Fruit fly (Drosophila melanogaster) whole organism, embryonic: ENCODE data around the gene CG10300.

Experiments used
- CG1024 ChIP-seq: fragments of 200-800 bp; sonication (Bioruptor generic); IDR thresholded peaks from 2 replicates; pipeline ENCODE4 v1.3.6; 2022; ENCODE audit warnings: missing biosample characterization, missing genetic modification characterization
- CG10267 ChIP-seq: fragments of 200-800 bp; sonication (Bioruptor generic); optimal IDR thresholded peaks from 2 replicates; lab custom pipeline; 2018; ENCODE audit warnings: missing biosample characterization, mild to moderate bottlenecking, missing genetic modification characterization, moderate library complexity
- CG10959 ChIP-seq: fragments of 200-800 bp; sonication (Bioruptor generic); IDR thresholded peaks from 2 replicates; pipeline ENCODE4 v1.3.6; 2022; ENCODE audit warnings: missing biosample characterization, missing genetic modification characterization
- CG11085 ChIP-seq: fragments of 200-800 bp; sonication (Bioruptor generic); IDR thresholded peaks from 2 replicates; pipeline ENCODE4 v1.3.6; 2022; ENCODE audit warnings: missing biosample characterization, missing genetic modification characterization
- CG12236 ChIP-seq: fragments of 200-800 bp; sonication (Bioruptor generic); optimal IDR thresholded peaks from 2 replicates; lab custom pipeline; 2016; ENCODE audit warnings: missing biosample characterization, missing genetic modification characterization
- CG12391 ChIP-seq: fragments of 200-800 bp; sonication (Bioruptor generic); optimal IDR thresholded peaks from 3 replicates; lab custom pipeline; 2018; ENCODE audit warnings: missing biosample characterization, mild to moderate bottlenecking, missing genetic modification characterization, moderate library complexity
- CG14710 ChIP-seq: fragments of 200-800 bp; sonication (Bioruptor generic); optimal IDR thresholded peaks from 3 replicates; lab custom pipeline; 2019; ENCODE audit warnings: missing biosample characterization, mild to moderate bottlenecking, missing genetic modification characterization, moderate library complexity
- CG15011 ChIP-seq: fragments of 200-800 bp; sonication (Bioruptor generic); optimal IDR thresholded peaks from 3 replicates; lab custom pipeline; 2018; ENCODE audit warnings: missing biosample characterization, mild to moderate bottlenecking, missing genetic modification characterization
- CG15514 ChIP-seq: fragments of 200-800 bp; sonication (Bioruptor generic); optimal IDR thresholded peaks from 3 replicates; lab custom pipeline; 2017; ENCODE audit warnings: missing biosample characterization, missing genetic modification characterization, mild to moderate bottlenecking, moderate library complexity, missing genetic modification reagents
- CG17568 ChIP-seq: fragments of 200-800 bp; sonication (Bioruptor generic); optimal IDR thresholded peaks from 2 replicates; lab custom pipeline; 2018; ENCODE audit warnings: missing biosample characterization, mild to moderate bottlenecking, missing genetic modification characterization, moderate library complexity
- CG1832 ChIP-seq: fragments of 200-800 bp; sonication (Bioruptor generic); optimal IDR thresholded peaks from 2 replicates; lab custom pipeline; 2017; ENCODE audit warnings: missing biosample characterization, mild to moderate bottlenecking, missing genetic modification characterization, inconsistent platforms
- CG18619 ChIP-seq: fragments of 200-800 bp; sonication (Bioruptor generic); optimal IDR thresholded peaks from 3 replicates; lab custom pipeline; 2017; ENCODE audit warnings: missing biosample characterization, mild to moderate bottlenecking, missing genetic modification characterization
- CG2199 ChIP-seq: fragments of 200-800 bp; sonication (Bioruptor generic); IDR thresholded peaks from 3 replicates; pipeline ENCODE4 v1.3.6; 2022; ENCODE audit warnings: missing biosample characterization, missing genetic modification characterization
- CG32532 ChIP-seq: fragments of 200-800 bp; sonication (Bioruptor generic); IDR thresholded peaks from 2 replicates; pipeline ENCODE4 v1.3.6; 2022; ENCODE audit warnings: missing biosample characterization, missing genetic modification characterization
- CG3726 ChIP-seq: fragments of 200-800 bp; sonication (Bioruptor generic); IDR thresholded peaks from 3 replicates; pipeline ENCODE4, ENCODE4 v1.3.6; 2022; ENCODE audit warnings: missing biosample characterization, missing genetic modification characterization
- CG4854 ChIP-seq: fragments of 200-800 bp; sonication (Bioruptor generic); optimal IDR thresholded peaks from 2 replicates; lab custom pipeline; 2016; ENCODE audit warnings: missing biosample characterization, missing genetic modification characterization, inconsistent platforms
- CG6683 ChIP-seq: fragments of 200-800 bp; sonication (Bioruptor generic); optimal IDR thresholded peaks from 2 replicates; lab custom pipeline; 2017; ENCODE audit warnings: missing biosample characterization, mild to moderate bottlenecking, missing genetic modification characterization, missing genetic modification reagents
- CG7928 ChIP-seq: fragments of 200-800 bp; sonication (Bioruptor generic); optimal IDR thresholded peaks from 2 replicates; lab custom pipeline; 2017; ENCODE audit warnings: missing biosample characterization, mild to moderate bottlenecking, missing genetic modification characterization
- CG8388 ChIP-seq: fragments of 200-800 bp; sonication (Bioruptor generic); optimal IDR thresholded peaks from 2 replicates; lab custom pipeline; 2019; ENCODE audit warnings: missing biosample characterization, mild to moderate bottlenecking, missing genetic modification characterization, moderate library complexity
- CG9437 ChIP-seq: fragments of 200-800 bp; sonication (Bioruptor generic); optimal IDR thresholded peaks from 2 replicates; lab custom pipeline; 2018; ENCODE audit warnings: missing biosample characterization, mild to moderate bottlenecking, missing genetic modification characterization
- D19A ChIP-seq: fragments of 200-800 bp; optimal IDR thresholded peaks from 3 replicates; lab custom pipeline; 2019; ENCODE audit warnings: missing biosample characterization, mild to moderate bottlenecking, missing genetic modification characterization, moderate library complexity
- Dbx ChIP-seq: fragments of 200-800 bp; sonication (Bioruptor generic); IDR thresholded peaks from 3 replicates; pipeline ENCODE4 v1.3.6; 2022; ENCODE audit warnings: missing biosample characterization, missing genetic modification characterization
- E2f2 ChIP-seq: fragments of 200-800 bp; sonication (Bioruptor generic); IDR thresholded peaks from 2 replicates; pipeline ENCODE4 v1.3.6; 2022; ENCODE audit warnings: missing biosample characterization, missing genetic modification characterization
- Fer2 ChIP-seq: fragments of 200-800 bp; sonication (Bioruptor generic); optimal IDR thresholded peaks from 2 replicates; lab custom pipeline; 2018; ENCODE audit warnings: missing biosample characterization, mild to moderate bottlenecking, missing genetic modification characterization, moderate library complexity
- Fer3 ChIP-seq: fragments of 200-800 bp; sonication (Bioruptor generic); optimal IDR thresholded peaks from 2 replicates; lab custom pipeline; 2018; ENCODE audit warnings: missing biosample characterization, mild to moderate bottlenecking, missing genetic modification characterization, moderate library complexity
- Hmx ChIP-seq: fragments of 200-800 bp; sonication (Bioruptor generic); optimal IDR thresholded peaks from 2 replicates; lab custom pipeline; 2016; ENCODE audit warnings: missing biosample characterization, missing genetic modification characterization
- Hr51 ChIP-seq, 2 experiments: fragments of 200-800 bp; sonication (Bioruptor generic); optimal IDR thresholded peaks; 2 replicates in 1 of 2; 3 replicates in 1 of 2; lab custom pipeline; 2016 to 2018; ENCODE audit warnings: missing biosample characterization in 2 of 2, missing genetic modification characterization in 2 of 2, mild to moderate bottlenecking in 1 of 2, moderate library complexity in 1 of 2
- Kr ChIP-seq: fragments of 200-800 bp; sonication (Bioruptor generic); optimal IDR thresholded peaks from 2 replicates; lab custom pipeline; 2017; ENCODE audit warnings: missing biosample characterization, mild to moderate bottlenecking, missing genetic modification characterization
- MBD-R2 ChIP-seq: fragments of 200-800 bp; sonication (Bioruptor generic); IDR thresholded peaks from 2 replicates; pipeline ENCODE4 v1.3.6; 2022; ENCODE audit warnings: missing biosample characterization, missing genetic modification characterization
- Nf-YC ChIP-seq: fragments of 200-800 bp; optimal IDR thresholded peaks from 3 replicates; lab custom pipeline; 2019; ENCODE audit warnings: missing biosample characterization, mild to moderate bottlenecking, missing genetic modification characterization, moderate library complexity
- Ptx1 ChIP-seq: fragments of 200-800 bp; sonication (Bioruptor generic); IDR thresholded peaks from 2 replicates; pipeline ENCODE4 v1.3.6; 2022; ENCODE audit warnings: missing biosample characterization, missing genetic modification characterization
- Scr ChIP-seq: fragments of 200-800 bp; sonication (Bioruptor generic); IDR thresholded peaks from 2 replicates; pipeline ENCODE4 v1.3.6; 2022; ENCODE audit warnings: missing biosample characterization, missing genetic modification characterization; ENCODE audit not compliant: partially characterized antibody
- Side ChIP-seq: fragments of 200-800 bp; sonication (Bioruptor generic); optimal IDR thresholded peaks from 2 replicates; lab custom pipeline; 2016; ENCODE audit warnings: missing biosample characterization, missing genetic modification characterization
- Tbp ChIP-seq: fragments of >200 bp; optimal IDR thresholded peaks from 2 replicates; lab custom pipeline; 2018; ENCODE audit warnings: missing biosample characterization, missing genetic modification characterization
- az2 ChIP-seq: fragments of 200-800 bp; sonication (Bioruptor generic); optimal IDR thresholded peaks from 3 replicates; lab custom pipeline; 2016; ENCODE audit warnings: missing biosample characterization, missing genetic modification characterization
- crp ChIP-seq, 2 experiments: fragments of 200-800 bp; sonication (Bioruptor generic); optimal IDR thresholded peaks; 2 replicates in 1 of 2; 3 replicates in 1 of 2; lab custom pipeline; 2017; ENCODE audit warnings: missing biosample characterization in 2 of 2, missing genetic modification characterization in 2 of 2, mild to moderate bottlenecking in 1 of 2, moderate library complexity in 1 of 2
- dati ChIP-seq: fragments of 200-800 bp; sonication (Bioruptor generic); IDR thresholded peaks from 2 replicates; pipeline ENCODE4 v1.3.6; 2022; ENCODE audit warnings: missing biosample characterization, missing genetic modification characterization
- dpn ChIP-seq, 2 experiments: fragments of 200-800 bp; sonication (Bioruptor generic); optimal IDR thresholded peaks; 3 replicates each; lab custom pipeline; 2016; ENCODE audit warnings: missing biosample characterization in 2 of 2, missing genetic modification characterization in 2 of 2
- fd64A ChIP-seq: fragments of 200-800 bp; sonication (Bioruptor generic); optimal IDR thresholded peaks from 3 replicates; lab custom pipeline; 2018; ENCODE audit warnings: missing biosample characterization, mild to moderate bottlenecking, missing genetic modification characterization
- gfzf ChIP-seq: fragments of 200-800 bp; sonication (Bioruptor generic); optimal IDR thresholded peaks from 2 replicates; lab custom pipeline; 2016; ENCODE audit warnings: missing biosample characterization, mild to moderate bottlenecking, missing genetic modification characterization, moderate library complexity
- grn ChIP-seq: fragments of 200-800 bp; sonication (Bioruptor generic); optimal IDR thresholded peaks from 3 replicates; lab custom pipeline; 2017; ENCODE audit warnings: missing biosample characterization, missing genetic modification characterization
- gro ChIP-seq: fragments of 200-800 bp; sonication (Bioruptor generic); optimal IDR thresholded peaks from 2 replicates; lab custom pipeline; 2016; ENCODE audit warnings: missing biosample characterization, missing genetic modification characterization
- nau ChIP-seq: fragments of 200-800 bp; sonication (Bioruptor generic); optimal IDR thresholded peaks from 3 replicates; lab custom pipeline; 2017; ENCODE audit warnings: missing biosample characterization, mild to moderate bottlenecking, missing genetic modification characterization, missing genetic modification reagents
- sc ChIP-seq, 3 experiments: fragments of >200 bp in 2 of 3; fragments of 200-800 bp in 1 of 3; sonication (Bioruptor generic) in 1 of 3; optimal IDR thresholded peaks; 2 replicates in 2 of 3; 3 replicates in 1 of 3; lab custom pipeline; 2017; ENCODE audit warnings: mild to moderate bottlenecking in 1 of 3, missing biosample characterization in 1 of 3, missing genetic modification characterization in 1 of 3, missing genetic modification reagents in 1 of 3
- sima ChIP-seq: fragments of 200-800 bp; sonication (Bioruptor generic); optimal IDR thresholded peaks from 2 replicates; lab custom pipeline; 2016; ENCODE audit warnings: missing biosample characterization, missing genetic modification characterization
- slbo ChIP-seq: fragments of 200-800 bp; sonication (Bioruptor generic); IDR thresholded peaks from 2 replicates; pipeline ENCODE4 v1.3.6; 2022; ENCODE audit warnings: missing biosample characterization, missing genetic modification characterization
- vnd ChIP-seq: fragments of 200-800 bp; sonication (Bioruptor generic); IDR thresholded peaks from 3 replicates; pipeline ENCODE4 v1.3.6; 2022; ENCODE audit warnings: missing biosample characterization, missing genetic modification characterization; ENCODE audit not compliant: partially characterized antibody
- zfh2 ChIP-seq: fragments of 200-800 bp; sonication (Bioruptor generic); optimal IDR thresholded peaks from 2 replicates; lab custom pipeline; 2016; ENCODE audit warnings: missing biosample characterization, missing genetic modification characterization

Gene CG10300

dm6 chr3R:23709508-23710208 lies 1.7 kb upstream of the CG10300 start, which contains the start of gene CG10301 (continued):
- TF ChIP-seq CG17568 = no peak
- no peak for TF ChIP-seq sima (GFP tag; lab: Kevin White, UChicago)
- no peak for TF ChIP-seq CG18619 (GFP tag; lab: Kevin White, UChicago)
- peak; percentile 27; the same call in 1 of the 2 replicates for TF ChIP-seq slbo (GFP tag; lab: Robert Waterston, UW)
- no peak for TF ChIP-seq Dbx (GFP tag; lab: Robert Waterston, UW)
- peak; percentile 32 to 49 for TF ChIP-seq dpn (GFP tag; optimal IDR thresholded peaks at IDR 0.05; lab: Kevin White, UChicago)
- TF ChIP-seq CG1024 (GFP tag; lab: Robert Waterston, UW) = peak; percentile 46; the same call in 1 of the 2 replicates
- no peak for TF ChIP-seq Scr (GFP tag; lab: Robert Waterston, UW)
- peak; percentile 79 for TF ChIP-seq nau (GFP tag; lab: Kevin White, UChicago)
- TF ChIP-seq CG32532 = no peak
- peak; percentile 72 for TF ChIP-seq CG12391 (tag; lab: Kevin White, UChicago)
- no peak for TF ChIP-seq CG15514
- no peak for TF ChIP-seq vnd (GFP tag; lab: Robert Waterston, UW)
- peak; percentile 34; the same call in 1 of the 2 replicates for TF ChIP-seq E2f2 (GFP tag; lab: Robert Waterston, UW)
- TF ChIP-seq CG10267 (tag; lab: Kevin White, UChicago) = peak; percentile 67
- peak; percentile 7 for TF ChIP-seq CG12236 (GFP tag; lab: Kevin White, UChicago)
- TF ChIP-seq sc (optimal IDR thresholded peaks at IDR 0.05; lab: Kevin White, UChicago) = no peak
- peak; percentile 50 for TF ChIP-seq sc (GFP tag; optimal IDR thresholded peaks at IDR 0.05; lab: Kevin White, UChicago)
- no peak for TF ChIP-seq CG11085
- TF ChIP-seq CG7928 = no peak
- peak; percentile 4 for TF ChIP-seq fd64A
- TF ChIP-seq Nf-YC (tag; lab: Kevin White, UChicago) = no peak
- TF ChIP-seq az2 (GFP tag; lab: Kevin White, UChicago) = peak; percentile 64
- no peak for TF ChIP-seq grn (GFP tag; lab: Kevin White, UChicago)
- peak; percentile 43; the same call in 1 of the 2 replicates for TF ChIP-seq Ptx1 (GFP tag; lab: Robert Waterston, UW)
- TF ChIP-seq dati (GFP tag; lab: Robert Waterston, UW) = no peak
- no peak for TF ChIP-seq Fer2 (tag; lab: Kevin White, UChicago)
- no peak for TF ChIP-seq gro
- TF ChIP-seq zfh2 (GFP tag; lab: Kevin White, UChicago) = no peak
- no peak for TF ChIP-seq CG1832 (GFP tag; lab: Kevin White, UChicago)
- peak; percentile 12 for TF ChIP-seq CG9437 (GFP tag; lab: Kevin White, UChicago)
- no peak for TF ChIP-seq gfzf (GFP tag; lab: Kevin White, UChicago)
- peak; percentile 1 to 53 for TF ChIP-seq Hr51 (GFP tag; optimal IDR thresholded peaks at IDR 0.05; lab: Kevin White, UChicago)
- TF ChIP-seq Kr = no peak
- peak; percentile 10 for TF ChIP-seq Side (GFP tag; lab: Kevin White, UChicago)
- no peak for TF ChIP-seq CG3726 (GFP tag; lab: Robert Waterston, UW)
- TF ChIP-seq CG4854 (GFP tag; lab: Kevin White, UChicago) = no peak
- TF ChIP-seq CG8388 (GFP tag; lab: Kevin White, UChicago) = peak; percentile 65
- peak in 1 of 2 experiments; percentile 1 for TF ChIP-seq crp (GFP tag; optimal IDR thresholded peaks at IDR 0.05; lab: Kevin White, UChicago)
- no peak for TF ChIP-seq MBD-R2 (GFP tag; lab: Robert Waterston, UW)
- no peak for TF ChIP-seq Hmx (GFP tag; lab: Kevin White, UChicago)
- peak; percentile 8 for TF ChIP-seq Fer3
- no peak for TF ChIP-seq CG15011 (GFP tag; lab: Kevin White, UChicago)
- peak; percentile 67 for TF ChIP-seq D19A (tag; lab: Kevin White, UChicago)
- no peak for TF ChIP-seq CG2199
- TF ChIP-seq CG14710 = peak; percentile 78
- no peak for TF ChIP-seq CG6683 (GFP tag; lab: Kevin White, UChicago)
- TF ChIP-seq CG10959 (GFP tag; lab: Robert Waterston, UW) = peak; percentile 76
- no peak for TF ChIP-seq Tbp (GFP tag; lab: Kevin White, UChicago)
